Worm (Caenorhabditis elegans) whole organism, mixed stage, embryonic: Measurements from ENCODE around the gene srh-75.

ENCODE experiments used
- M03D4.4 ChIP-seq: sonication (generic microtip); optimal IDR thresholded peaks from 2 replicates; lab custom pipeline; 2017; ENCODE audit warnings: mild to moderate bottlenecking, missing genetic modification characterization, missing compliant biosample characterization
- bed-3 ChIP-seq: fragments of 200-800 bp; sonication (Bioruptor generic); optimal IDR thresholded peaks from 3 replicates; lab custom pipeline; 2018; ENCODE audit warnings: mild to moderate bottlenecking, missing genetic modification characterization, moderate library complexity, missing compliant biosample characterization
- blmp-1 ChIP-seq: fragments of 150-350 bp; optimal IDR thresholded peaks from 2 replicates; lab custom pipeline; 2014; ENCODE audit warnings: missing biosample characterization, missing genetic modification characterization
- ceh-39 ChIP-seq: fragments of 150-350 bp; optimal IDR thresholded peaks from 2 replicates; lab custom pipeline; 2014; ENCODE audit warnings: missing biosample characterization, missing genetic modification characterization
- ceh-83 ChIP-seq: fragments of 200-800 bp; sonication (Bioruptor generic); optimal IDR thresholded peaks from 2 replicates; lab custom pipeline; 2018; ENCODE audit warnings: mild to moderate bottlenecking, missing genetic modification characterization, missing compliant biosample characterization
- ces-1 ChIP-seq: fragments of 150-350 bp; optimal IDR thresholded peaks from 2 replicates; lab custom pipeline; 2014; ENCODE audit warnings: missing biosample characterization, missing genetic modification reagents, missing genetic modification characterization
- cnd-1 ChIP-seq: fragments of 200-800 bp; sonication (Bioruptor generic); optimal IDR thresholded peaks from 2 replicates; lab custom pipeline; 2018; ENCODE audit warnings: mild to moderate bottlenecking, missing genetic modification characterization, missing compliant biosample characterization
- drap-1 ChIP-seq: fragments of 200-800 bp; sonication (Bioruptor generic); optimal IDR thresholded peaks from 3 replicates; lab custom pipeline; 2018; ENCODE audit warnings: mild to moderate bottlenecking, missing genetic modification characterization, missing compliant biosample characterization
- elt-1 ChIP-seq: sonication (generic microtip); optimal IDR thresholded peaks from 2 replicates; lab custom pipeline; 2017; ENCODE audit warnings: missing genetic modification characterization, mild to moderate bottlenecking, missing compliant biosample characterization, antibody characterized with exemption, moderate library complexity, borderline replicate concordance; ENCODE audit not compliant: insufficient read depth
- elt-3 ChIP-seq: fragments of 150-350 bp; optimal IDR thresholded peaks from 2 replicates; lab custom pipeline; 2014; ENCODE audit warnings: missing biosample characterization, missing genetic modification characterization
- flh-1 ChIP-seq: fragments of 200-800 bp; sonication (Bioruptor generic); optimal IDR thresholded peaks from 2 replicates; lab custom pipeline; 2018; ENCODE audit warnings: mild to moderate bottlenecking, missing genetic modification characterization, moderate library complexity, missing compliant biosample characterization
- ham-2 ChIP-seq: fragments of 200-800 bp; sonication (Bioruptor generic); optimal IDR thresholded peaks from 2 replicates; lab custom pipeline; 2018; ENCODE audit warnings: mild to moderate bottlenecking, missing genetic modification characterization, missing compliant biosample characterization
- hlh-1 ChIP-seq: fragments of 150-350 bp; optimal IDR thresholded peaks from 2 replicates; lab custom pipeline; 2014; ENCODE audit warnings: missing biosample characterization, missing genetic modification reagents, missing genetic modification characterization
- lin-13 ChIP-seq: fragments of 150-350 bp; optimal IDR thresholded peaks from 2 replicates; lab custom pipeline; 2014; ENCODE audit warnings: missing biosample characterization, missing genetic modification characterization
- lin-32 ChIP-seq: fragments of 200-800 bp; sonication (Bioruptor generic); optimal IDR thresholded peaks from 2 replicates; lab custom pipeline; 2018; ENCODE audit warnings: mild to moderate bottlenecking, missing genetic modification characterization, missing compliant biosample characterization
- lsy-2 ChIP-seq: fragments of 150-350 bp; optimal IDR thresholded peaks from 2 replicates; lab custom pipeline; 2014; ENCODE audit warnings: missing biosample characterization, missing genetic modification characterization
- mab-5 ChIP-seq: fragments of 150-350 bp; optimal IDR thresholded peaks from 2 replicates; lab custom pipeline; 2014; ENCODE audit warnings: missing biosample characterization, missing genetic modification characterization
- mep-1 ChIP-seq: fragments of 150-350 bp; optimal IDR thresholded peaks from 2 replicates; lab custom pipeline; 2017; ENCODE audit warnings: missing biosample characterization, missing genetic modification reagents, missing genetic modification characterization, inconsistent platforms
- mls-2 ChIP-seq: sonication (generic microtip); optimal IDR thresholded peaks from 2 replicates; lab custom pipeline; 2016; ENCODE audit warnings: mild to moderate bottlenecking, missing genetic modification characterization, moderate library complexity, missing compliant biosample characterization
- nhr-12 ChIP-seq: fragments of 150-350 bp; optimal IDR thresholded peaks from 2 replicates; lab custom pipeline; 2014; ENCODE audit warnings: missing biosample characterization, missing genetic modification characterization
- nhr-2 ChIP-seq: fragments of 150-350 bp; optimal IDR thresholded peaks from 2 replicates; lab custom pipeline; 2014; ENCODE audit warnings: missing biosample characterization, missing genetic modification characterization
- nhr-237 ChIP-seq: fragments of 150-350 bp; optimal IDR thresholded peaks from 2 replicates; lab custom pipeline; 2014; ENCODE audit warnings: missing biosample characterization, missing genetic modification characterization
- nhr-28 ChIP-seq: fragments of 150-350 bp; optimal IDR thresholded peaks from 2 replicates; lab custom pipeline; 2014; ENCODE audit warnings: missing biosample characterization, missing genetic modification characterization
- nhr-76 ChIP-seq: sonication (generic microtip); optimal IDR thresholded peaks from 2 replicates; lab custom pipeline; 2017; ENCODE audit warnings: missing biosample characterization, missing genetic modification characterization
- pha-4 ChIP-seq: fragments of 150-350 bp; optimal IDR thresholded peaks from 2 replicates; lab custom pipeline; 2018; ENCODE audit warnings: missing biosample characterization, missing genetic modification reagents, missing genetic modification characterization
- sem-2 ChIP-seq: fragments of 200-800 bp; sonication (Bioruptor generic); optimal IDR thresholded peaks from 2 replicates; lab custom pipeline; 2018; ENCODE audit warnings: mild to moderate bottlenecking, missing genetic modification characterization, missing compliant biosample characterization
- snpc-4 ChIP-seq: fragments of 150-350 bp; optimal IDR thresholded peaks from 2 replicates; lab custom pipeline; 2014; ENCODE audit warnings: missing biosample characterization, missing genetic modification characterization
- sptf-1 ChIP-seq: sonication (generic microtip); optimal IDR thresholded peaks from 2 replicates; lab custom pipeline; 2017; ENCODE audit warnings: mild to moderate bottlenecking, missing genetic modification characterization, moderate library complexity, missing compliant biosample characterization
- tbx-8 ChIP-seq: fragments of 200-800 bp; sonication (Bioruptor generic); optimal IDR thresholded peaks from 2 replicates; lab custom pipeline; 2018; ENCODE audit warnings: mild to moderate bottlenecking, missing genetic modification characterization, moderate library complexity, missing compliant biosample characterization
- unc-120 ChIP-seq: sonication (generic microtip); optimal IDR thresholded peaks from 2 replicates; lab custom pipeline; 2017; ENCODE audit warnings: missing genetic modification characterization, missing compliant biosample characterization; ENCODE audit not compliant: poor library complexity, severe bottlenecking
- unc-62 ChIP-seq: fragments of 150-350 bp; optimal IDR thresholded peaks from 2 replicates; lab custom pipeline; 2014; ENCODE audit warnings: missing biosample characterization, missing genetic modification reagents, missing genetic modification characterization
- zip-8 ChIP-seq: fragments of 150-350 bp; optimal IDR thresholded peaks from 2 replicates; lab custom pipeline; 2014; ENCODE audit warnings: missing biosample characterization, missing genetic modification characterization
- ztf-11 ChIP-seq: fragments of 150-350 bp; optimal IDR thresholded peaks from 2 replicates; lab custom pipeline; 2014; ENCODE audit warnings: missing biosample characterization, missing genetic modification characterization

Gene srh-75

DNA sequence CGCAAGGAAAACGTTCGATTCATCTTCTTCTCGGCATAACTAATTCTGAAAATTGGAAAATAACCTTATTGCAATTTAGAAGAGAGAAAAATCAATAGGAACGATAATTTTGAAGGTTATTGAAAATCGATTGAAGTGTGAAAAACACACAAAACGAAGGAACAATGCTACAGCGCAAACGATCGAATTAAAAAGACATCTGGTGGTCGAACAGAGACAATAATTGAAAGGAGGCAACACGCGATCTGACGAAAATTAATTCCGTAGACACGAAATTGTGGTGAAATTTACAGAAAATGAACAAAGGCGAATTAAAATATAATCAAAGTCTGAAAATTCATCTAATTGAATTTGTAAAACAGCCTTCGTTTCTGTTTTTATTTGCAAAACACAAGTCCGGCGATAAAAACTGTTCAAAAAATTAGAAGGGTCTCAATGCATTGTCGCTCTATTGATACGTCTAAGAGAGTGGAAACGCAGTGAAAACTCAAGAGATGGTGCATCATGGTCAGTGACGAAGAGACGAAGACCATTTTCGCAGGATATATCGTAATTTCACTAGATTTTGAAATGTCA, 17.5 kb downstream of the srh-75 start, which contains the start of gene pak-2:
Gene pak-2, minus strand, starts transcription at position 51 of the 576 bp plus-strand sequence.
- TF ChIP-seq pha-4 (tag; lab: Kevin White, UChicago) = no peak
- peak; percentile 62 for TF ChIP-seq lin-32
- TF ChIP-seq ces-1 (GFP tag; lab: Kevin White, UChicago) = peak; percentile 93
- TF ChIP-seq zip-8 (tag; lab: Kevin White, UChicago) = no peak
- peak; percentile 76 for TF ChIP-seq cnd-1 (tag; lab: Kevin White, UChicago)
- peak; percentile 15 for TF ChIP-seq lin-13
- TF ChIP-seq unc-120 = no peak
- no peak for TF ChIP-seq nhr-12 (tag; lab: Kevin White, UChicago)
- TF ChIP-seq sem-2 = peak; percentile 13
- TF ChIP-seq ceh-39 (tag; lab: Kevin White, UChicago) = peak; percentile 73
- peak; percentile 87 for TF ChIP-seq sptf-1 (tag; lab: Kevin White, UChicago)
- TF ChIP-seq mep-1 (tag; lab: Kevin White, UChicago) = peak; percentile 67
- peak; percentile 82 for TF ChIP-seq mls-2
- no peak for TF ChIP-seq tbx-8
- peak; percentile 61 for TF ChIP-seq unc-62 (GFP tag; lab: Kevin White, UChicago)
- TF ChIP-seq nhr-2 = peak; percentile 58
- peak; percentile 94 for TF ChIP-seq nhr-237 (tag; lab: Kevin White, UChicago)
- peak; percentile 77 for TF ChIP-seq ceh-83 (GFP tag; lab: Kevin White, UChicago)
- no peak for TF ChIP-seq ham-2 (GFP tag; lab: Kevin White, UChicago)
- peak; percentile 71 for TF ChIP-seq lsy-2 (tag; lab: Kevin White, UChicago)
- TF ChIP-seq drap-1 (GFP tag; lab: Kevin White, UChicago) = peak; percentile 64
- no peak for TF ChIP-seq blmp-1 (tag; lab: Kevin White, UChicago)
- TF ChIP-seq, all 35 proteins: peak for 15

DNA sequence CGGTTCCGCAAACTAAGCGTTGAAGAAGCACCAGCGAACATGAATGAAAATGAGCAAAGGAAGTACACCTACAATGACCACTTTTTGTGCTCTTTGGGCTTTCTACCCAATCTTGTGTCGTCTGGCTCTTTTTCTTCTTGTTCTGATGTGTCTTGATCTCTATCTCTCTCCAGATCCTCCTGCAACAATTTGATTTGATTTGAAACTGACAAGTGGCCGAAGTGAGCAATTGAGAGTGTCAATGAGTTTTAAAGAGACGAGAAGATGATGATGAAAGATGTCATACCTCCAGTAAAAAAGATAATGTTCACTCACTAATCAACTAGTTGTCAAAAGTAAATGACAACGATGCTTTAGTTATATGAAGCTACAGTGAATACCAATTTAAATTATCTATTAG, 22.2 kb downstream of the srh-75 start, which contains the start of gene pptr-2:
Gene pptr-2, minus strand, starts transcription at position 184 of the 400 bp plus-strand sequence.
- no peak for TF ChIP-seq nhr-76 (tag; lab: Kevin White, UChicago)
- TF ChIP-seq elt-3 (tag; lab: Kevin White, UChicago) = no peak
- TF ChIP-seq ces-1 (GFP tag; lab: Kevin White, UChicago) = peak; percentile 3
- TF ChIP-seq elt-1 (tag; lab: Kevin White, UChicago) = no peak
- no peak for TF ChIP-seq nhr-237 (tag; lab: Kevin White, UChicago)
- TF ChIP-seq M03D4.4 = no peak
- no peak for TF ChIP-seq ztf-11 (tag; lab: Kevin White, UChicago)
- TF ChIP-seq bed-3 (GFP tag; lab: Kevin White, UChicago) = no peak
- no peak for TF ChIP-seq ceh-39 (tag; lab: Kevin White, UChicago)
- TF ChIP-seq mab-5 = no peak
- TF ChIP-seq hlh-1 (tag; lab: Kevin White, UChicago) = peak; percentile 6
- TF ChIP-seq nhr-12 (tag; lab: Kevin White, UChicago) = no peak
- peak; percentile 50 for TF ChIP-seq unc-120
- TF ChIP-seq flh-1 (GFP tag; lab: Kevin White, UChicago) = no peak
- TF ChIP-seq drap-1 (GFP tag; lab: Kevin White, UChicago) = no peak
- peak; percentile 97 for TF ChIP-seq unc-62 (GFP tag; lab: Kevin White, UChicago)
- TF ChIP-seq lin-13 = no peak
- TF ChIP-seq mls-2 = no peak
- TF ChIP-seq nhr-2 = no peak
- no peak for TF ChIP-seq nhr-28 (tag; lab: Kevin White, UChicago)

DNA sequence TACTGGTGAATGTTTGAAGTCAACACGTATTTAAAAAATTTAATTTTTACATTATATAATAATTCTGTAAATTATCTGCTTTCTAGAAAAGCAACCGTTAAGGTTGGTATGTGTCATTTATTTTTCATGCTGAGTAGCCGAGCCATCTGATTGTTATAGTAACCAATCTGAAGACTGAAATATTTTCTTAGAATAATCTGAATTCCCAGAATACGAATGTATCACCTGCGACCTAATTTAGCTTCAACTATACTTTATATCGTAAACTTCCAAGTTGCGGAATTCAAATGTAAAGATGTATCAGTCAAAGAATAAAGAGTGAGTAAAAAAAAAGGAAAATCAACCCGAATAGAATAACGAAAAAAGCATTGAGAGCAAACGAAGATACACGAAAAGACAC, 23.7 kb downstream of the srh-75 start:
- no peak for TF ChIP-seq mep-1 (tag; lab: Kevin White, UChicago)
- TF ChIP-seq ceh-83 (GFP tag; lab: Kevin White, UChicago) = no peak
- TF ChIP-seq nhr-2 = no peak
- no peak for TF ChIP-seq mls-2
- TF ChIP-seq blmp-1 (tag; lab: Kevin White, UChicago) = no peak
- TF ChIP-seq snpc-4 (tag; lab: Kevin White, UChicago) = no peak
- TF ChIP-seq ces-1 (GFP tag; lab: Kevin White, UChicago) = no peak
- TF ChIP-seq, all 35 proteins: peak for 0

DNA sequence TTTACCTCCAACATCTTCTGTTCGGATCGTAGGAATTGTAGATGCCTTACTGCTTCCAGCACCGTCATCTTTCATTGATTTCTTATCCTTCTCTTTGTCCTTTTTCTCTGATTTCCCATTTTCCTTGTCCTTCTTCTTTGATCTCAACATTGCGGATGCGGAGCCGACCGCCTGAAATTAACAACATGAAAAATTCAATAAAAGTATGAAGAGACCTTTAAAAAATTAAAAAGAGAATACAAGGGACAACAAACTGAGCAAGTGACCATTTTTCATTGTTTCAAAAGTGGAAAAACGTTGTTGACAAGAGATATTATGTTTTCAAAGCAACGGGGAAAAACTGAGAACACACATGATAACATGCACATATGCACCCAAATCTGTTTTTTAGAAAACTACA, 26.3 kb downstream of the srh-75 start:
- no peak for TF ChIP-seq ces-1 (GFP tag; lab: Kevin White, UChicago)
- no peak for TF ChIP-seq bed-3 (GFP tag; lab: Kevin White, UChicago)
